Worm (Caenorhabditis elegans): ENCODE data around the gene sri-10.

The sri-10 gene

ce11 chrV:18806409-18806808, at the start of gene sri-10:
sri-10 (minus strand) TSS chrV:18806509.
- TF ChIP-seq ceh-2 (tag; optimal IDR thresholded peaks at IDR 0.05) (no peak), elt-2 (tag; optimal IDR thresholded peaks at IDR 0.05) (no peak)

- no peak for TF ChIP-seq fkh-10 (GFP tag; optimal IDR thresholded peaks at IDR 0.05)
- no peak for TF ChIP-seq madf-2 (tag; optimal IDR thresholded peaks at IDR 0.05)
- TF ChIP-seq fax-1 (tag; optimal IDR thresholded peaks at IDR 0.05): no peak
- no peak for TF ChIP-seq zip-5 (tag; optimal IDR thresholded peaks at IDR 0.05)
- no peak for TF ChIP-seq ttx-3 (tag; optimal IDR thresholded peaks at IDR 0.05)
- TF ChIP-seq fkh-6 (tag; optimal IDR thresholded peaks at IDR 0.05): no peak
- no peak for TF ChIP-seq pha-2 (tag; optimal IDR thresholded peaks at IDR 0.05)
- TF ChIP-seq F13H6.1 (tag; optimal IDR thresholded peaks at IDR 0.05): no peak
- no peak for TF ChIP-seq ets-4 (tag; optimal IDR thresholded peaks at IDR 0.05)
- TF ChIP-seq mec-3 (tag; optimal IDR thresholded peaks at IDR 0.05; ENCODE audit: borderline replicate concordance): no peak
- TF ChIP-seq sox-4 (tag; optimal IDR thresholded peaks at IDR 0.05): no peak
Observed at ce11 chrV:18854788-18855187, 48.5 kb upstream of the sri-10 start.

ce11 chrV:18848578-18848977, 42.3 kb upstream of the sri-10 start:
- TF ChIP-seq ceh-48 (tag; optimal IDR thresholded peaks at IDR 0.05) (no peak), eyg-1 (tag; optimal IDR thresholded peaks at IDR 0.05) (no peak), K09A11.1 (tag; optimal IDR thresholded peaks at IDR 0.05; ENCODE audit: insufficient read depth) (no peak), rnt-1 (tag; optimal IDR thresholded peaks at IDR 0.05) (no peak), hlh-13 (GFP tag; optimal IDR thresholded peaks at IDR 0.05) (no peak), unc-55 (GFP tag; optimal IDR thresholded peaks at IDR 0.05) (no peak), sox-4 (tag; optimal IDR thresholded peaks at IDR 0.05) (no peak), madf-2 (tag; optimal IDR thresholded peaks at IDR 0.05) (no peak), ttx-3 (tag; optimal IDR thresholded peaks at IDR 0.05) (no peak), dve-1 (tag; optimal IDR thresholded peaks at IDR 0.05) (no peak), pat-9 (tag; optimal IDR thresholded peaks at IDR 0.05) (no peak), ceh-2 (tag; optimal IDR thresholded peaks at IDR 0.05) (no peak), pha-2 (tag; optimal IDR thresholded peaks at IDR 0.05) (no peak), lin-11 (tag; optimal IDR thresholded peaks at IDR 0.05) (no peak)

ce11 chrV:18846480-18846879, 40.2 kb upstream of the sri-10 start, which contains the start of gene nhr-230:
nhr-230 (plus strand) TSS chrV:18846780.
- TF ChIP-seq ttx-3 (tag; optimal IDR thresholded peaks at IDR 0.05) (no peak), elt-4 (tag; optimal IDR thresholded peaks at IDR 0.05) (no peak), C08G9.2 (tag; optimal IDR thresholded peaks at IDR 0.05) (no peak), ahr-1 (tag; optimal IDR thresholded peaks at IDR 0.05) (no peak), lin-11 (tag; optimal IDR thresholded peaks at IDR 0.05) (no peak), fkh-6 (tag; optimal IDR thresholded peaks at IDR 0.05) (no peak), ceh-14 (tag; optimal IDR thresholded peaks at IDR 0.05) (no peak), ceh-34 (tag; optimal IDR thresholded peaks at IDR 0.05) (no peak), C38D4.7 (GFP tag; optimal IDR thresholded peaks at IDR 0.05) (no peak)

- TF ChIP-seq tbx-7 (tag; optimal IDR thresholded peaks at IDR 0.05) (no peak), madf-2 (tag; optimal IDR thresholded peaks at IDR 0.05) (no peak), sdc-2 (tag; optimal IDR thresholded peaks at IDR 0.05) (no peak), ceh-31 (tag; optimal IDR thresholded peaks at IDR 0.05) (no peak), pqm-1 (tag; optimal IDR thresholded peaks at IDR 0.05) (no peak), ceh-22 (tag; optimal IDR thresholded peaks at IDR 0.05) (no peak), ceh-24 (tag; optimal IDR thresholded peaks at IDR 0.05) (no peak), ama-1 (optimal IDR thresholded peaks at IDR 0.05) (no peak), pros-1 (tag; optimal IDR thresholded peaks at IDR 0.05) (no peak), hlh-15 (tag; optimal IDR thresholded peaks at IDR 0.05) (no peak), eyg-1 (tag; optimal IDR thresholded peaks at IDR 0.05) (no peak), unc-86 (tag; optimal IDR thresholded peaks at IDR 0.05) (no peak)
Observed at ce11 chrV:18842468-18842867, 36.2 kb upstream of the sri-10 start.
